Worm (Caenorhabditis elegans) whole organism, mixed stage, embryonic: ENCODE measurements around the gene atn-1.

ENCODE experiments used
- M03D4.4 ChIP-seq: sonication (generic microtip); optimal IDR thresholded peaks from 2 replicates; lab custom pipeline; 2017; ENCODE audit warnings: mild to moderate bottlenecking, missing genetic modification characterization, missing compliant biosample characterization
- bed-3 ChIP-seq: fragments of 200-800 bp; sonication (Bioruptor generic); optimal IDR thresholded peaks from 3 replicates; lab custom pipeline; 2018; ENCODE audit warnings: mild to moderate bottlenecking, missing genetic modification characterization, moderate library complexity, missing compliant biosample characterization
- blmp-1 ChIP-seq: fragments of 150-350 bp; optimal IDR thresholded peaks from 2 replicates; lab custom pipeline; 2014; ENCODE audit warnings: missing biosample characterization, missing genetic modification characterization
- ceh-43 ChIP-seq: fragments of 200-800 bp; sonication (Bioruptor generic); optimal IDR thresholded peaks from 2 replicates; lab custom pipeline; 2018; ENCODE audit warnings: mild to moderate bottlenecking, missing genetic modification characterization, moderate library complexity, missing compliant biosample characterization
- ceh-83 ChIP-seq: fragments of 200-800 bp; sonication (Bioruptor generic); optimal IDR thresholded peaks from 2 replicates; lab custom pipeline; 2018; ENCODE audit warnings: mild to moderate bottlenecking, missing genetic modification characterization, missing compliant biosample characterization
- ces-1 ChIP-seq: fragments of 150-350 bp; optimal IDR thresholded peaks from 2 replicates; lab custom pipeline; 2014; ENCODE audit warnings: missing biosample characterization, missing genetic modification reagents, missing genetic modification characterization
- cnd-1 ChIP-seq: fragments of 200-800 bp; sonication (Bioruptor generic); optimal IDR thresholded peaks from 2 replicates; lab custom pipeline; 2018; ENCODE audit warnings: mild to moderate bottlenecking, missing genetic modification characterization, missing compliant biosample characterization
- drap-1 ChIP-seq: fragments of 200-800 bp; sonication (Bioruptor generic); optimal IDR thresholded peaks from 3 replicates; lab custom pipeline; 2018; ENCODE audit warnings: mild to moderate bottlenecking, missing genetic modification characterization, missing compliant biosample characterization
- elt-1 ChIP-seq: sonication (generic microtip); optimal IDR thresholded peaks from 2 replicates; lab custom pipeline; 2017; ENCODE audit warnings: missing genetic modification characterization, mild to moderate bottlenecking, missing compliant biosample characterization, antibody characterized with exemption, moderate library complexity, borderline replicate concordance; ENCODE audit not compliant: insufficient read depth
- elt-3 ChIP-seq: fragments of 150-350 bp; optimal IDR thresholded peaks from 2 replicates; lab custom pipeline; 2014; ENCODE audit warnings: missing biosample characterization, missing genetic modification characterization
- flh-1 ChIP-seq: fragments of 200-800 bp; sonication (Bioruptor generic); optimal IDR thresholded peaks from 2 replicates; lab custom pipeline; 2018; ENCODE audit warnings: mild to moderate bottlenecking, missing genetic modification characterization, moderate library complexity, missing compliant biosample characterization
- ham-2 ChIP-seq: fragments of 200-800 bp; sonication (Bioruptor generic); optimal IDR thresholded peaks from 2 replicates; lab custom pipeline; 2018; ENCODE audit warnings: mild to moderate bottlenecking, missing genetic modification characterization, missing compliant biosample characterization
- hlh-1 ChIP-seq: fragments of 150-350 bp; optimal IDR thresholded peaks from 2 replicates; lab custom pipeline; 2014; ENCODE audit warnings: missing biosample characterization, missing genetic modification reagents, missing genetic modification characterization
- lin-13 ChIP-seq: fragments of 150-350 bp; optimal IDR thresholded peaks from 2 replicates; lab custom pipeline; 2014; ENCODE audit warnings: missing biosample characterization, missing genetic modification characterization
- lin-32 ChIP-seq: fragments of 200-800 bp; sonication (Bioruptor generic); optimal IDR thresholded peaks from 2 replicates; lab custom pipeline; 2018; ENCODE audit warnings: mild to moderate bottlenecking, missing genetic modification characterization, missing compliant biosample characterization
- lsy-2 ChIP-seq: fragments of 150-350 bp; optimal IDR thresholded peaks from 2 replicates; lab custom pipeline; 2014; ENCODE audit warnings: missing biosample characterization, missing genetic modification characterization
- mab-5 ChIP-seq: fragments of 150-350 bp; optimal IDR thresholded peaks from 2 replicates; lab custom pipeline; 2014; ENCODE audit warnings: missing biosample characterization, missing genetic modification characterization
- mep-1 ChIP-seq: fragments of 150-350 bp; optimal IDR thresholded peaks from 2 replicates; lab custom pipeline; 2017; ENCODE audit warnings: missing biosample characterization, missing genetic modification reagents, missing genetic modification characterization, inconsistent platforms
- mls-2 ChIP-seq: sonication (generic microtip); optimal IDR thresholded peaks from 2 replicates; lab custom pipeline; 2016; ENCODE audit warnings: mild to moderate bottlenecking, missing genetic modification characterization, moderate library complexity, missing compliant biosample characterization
- nhr-2 ChIP-seq: fragments of 150-350 bp; optimal IDR thresholded peaks from 2 replicates; lab custom pipeline; 2014; ENCODE audit warnings: missing biosample characterization, missing genetic modification characterization
- nhr-237 ChIP-seq: fragments of 150-350 bp; optimal IDR thresholded peaks from 2 replicates; lab custom pipeline; 2014; ENCODE audit warnings: missing biosample characterization, missing genetic modification characterization
- nhr-28 ChIP-seq: fragments of 150-350 bp; optimal IDR thresholded peaks from 2 replicates; lab custom pipeline; 2014; ENCODE audit warnings: missing biosample characterization, missing genetic modification characterization
- nhr-76 ChIP-seq: sonication (generic microtip); optimal IDR thresholded peaks from 2 replicates; lab custom pipeline; 2017; ENCODE audit warnings: missing biosample characterization, missing genetic modification characterization
- pha-4 ChIP-seq: fragments of 150-350 bp; optimal IDR thresholded peaks from 2 replicates; lab custom pipeline; 2018; ENCODE audit warnings: missing biosample characterization, missing genetic modification reagents, missing genetic modification characterization
- sem-2 ChIP-seq: fragments of 200-800 bp; sonication (Bioruptor generic); optimal IDR thresholded peaks from 2 replicates; lab custom pipeline; 2018; ENCODE audit warnings: mild to moderate bottlenecking, missing genetic modification characterization, missing compliant biosample characterization
- sptf-1 ChIP-seq: sonication (generic microtip); optimal IDR thresholded peaks from 2 replicates; lab custom pipeline; 2017; ENCODE audit warnings: mild to moderate bottlenecking, missing genetic modification characterization, moderate library complexity, missing compliant biosample characterization
- tbx-8 ChIP-seq: fragments of 200-800 bp; sonication (Bioruptor generic); optimal IDR thresholded peaks from 2 replicates; lab custom pipeline; 2018; ENCODE audit warnings: mild to moderate bottlenecking, missing genetic modification characterization, moderate library complexity, missing compliant biosample characterization
- unc-120 ChIP-seq: sonication (generic microtip); optimal IDR thresholded peaks from 2 replicates; lab custom pipeline; 2017; ENCODE audit warnings: missing genetic modification characterization, missing compliant biosample characterization; ENCODE audit not compliant: poor library complexity, severe bottlenecking
- unc-39 ChIP-seq: fragments of 150-350 bp; optimal IDR thresholded peaks from 2 replicates; lab custom pipeline; 2014; ENCODE audit warnings: missing biosample characterization, missing genetic modification characterization
- unc-62 ChIP-seq: fragments of 150-350 bp; optimal IDR thresholded peaks from 2 replicates; lab custom pipeline; 2014; ENCODE audit warnings: missing biosample characterization, missing genetic modification reagents, missing genetic modification characterization
- zip-8 ChIP-seq: fragments of 150-350 bp; optimal IDR thresholded peaks from 2 replicates; lab custom pipeline; 2014; ENCODE audit warnings: missing biosample characterization, missing genetic modification characterization
- ztf-11 ChIP-seq: fragments of 150-350 bp; optimal IDR thresholded peaks from 2 replicates; lab custom pipeline; 2014; ENCODE audit warnings: missing biosample characterization, missing genetic modification characterization

The atn-1 gene

ce11 chrV:12443754-12444153 is 34.5 kb upstream of the atn-1 start, which contains the start of gene pals-39:
Gene pals-39 (minus strand): TSS chrV:12443854.
- TF ChIP-seq nhr-76 (tag; lab: Kevin White, UChicago) = no peak
- no peak for TF ChIP-seq unc-62 (GFP tag; lab: Kevin White, UChicago)
- no peak for TF ChIP-seq elt-3 (tag; lab: Kevin White, UChicago)
- TF ChIP-seq nhr-28 (tag; lab: Kevin White, UChicago) = no peak
- no peak for TF ChIP-seq sem-2 (GFP tag; lab: Kevin White, UChicago)
- TF ChIP-seq unc-39 (tag; lab: Kevin White, UChicago) = no peak
- TF ChIP-seq mep-1 (tag; lab: Kevin White, UChicago) = no peak
- no peak for TF ChIP-seq ceh-43 (GFP tag; lab: Kevin White, UChicago)

ce11 chrV:12446895-12447294 is 31.3 kb upstream of the atn-1 start, which contains the start of the genes pals-38 and C54D10.9:
Gene pals-38 (minus strand): TSS chrV:12446995.
Gene C54D10.9 (plus strand): TSS chrV:12447153.
- TF ChIP-seq mls-2 (tag; lab: Kevin White, UChicago) (no peak), mep-1 (tag; lab: Kevin White, UChicago) (no peak), lin-32 (GFP tag; lab: Kevin White, UChicago) (no peak), cnd-1 (tag; lab: Kevin White, UChicago) (no peak), tbx-8 (no peak), nhr-2 (tag; lab: Kevin White, UChicago) (no peak), elt-1 (tag; lab: Kevin White, UChicago) (no peak), unc-39 (tag; lab: Kevin White, UChicago) (no peak), blmp-1 (tag; lab: Kevin White, UChicago) (no peak), lin-13 (no peak), flh-1 (GFP tag; lab: Kevin White, UChicago) (no peak), bed-3 (GFP tag; lab: Kevin White, UChicago) (no peak), pha-4 (tag; lab: Kevin White, UChicago) (no peak), mab-5 (tag; lab: Kevin White, UChicago) (no peak), ceh-43 (GFP tag; lab: Kevin White, UChicago) (no peak), ces-1 (GFP tag; lab: Kevin White, UChicago) (no peak), ztf-11 (tag; lab: Kevin White, UChicago) (no peak), ceh-83 (no peak)

ce11 chrV:12449902-12450301 is 28.3 kb upstream of the atn-1 start, which contains the start of gene C54D10.10:
Gene C54D10.10 (minus strand): TSS chrV:12450002.
- TF ChIP-seq nhr-237 (tag; lab: Kevin White, UChicago) (no peak), elt-1 (tag; lab: Kevin White, UChicago) (no peak), lin-13 (no peak), unc-62 (GFP tag; lab: Kevin White, UChicago) (no peak), lin-32 (GFP tag; lab: Kevin White, UChicago) (no peak), nhr-28 (tag; lab: Kevin White, UChicago) (no peak), sptf-1 (no peak), ztf-11 (tag; lab: Kevin White, UChicago) (no peak), M03D4.4 (tag; lab: Kevin White, UChicago) (no peak), sem-2 (GFP tag; lab: Kevin White, UChicago) (no peak), ces-1 (GFP tag; lab: Kevin White, UChicago) (no peak), blmp-1 (tag; lab: Kevin White, UChicago) (no peak), pha-4 (tag; lab: Kevin White, UChicago) (no peak), unc-39 (tag; lab: Kevin White, UChicago) (no peak), mep-1 (tag; lab: Kevin White, UChicago) (no peak), elt-3 (tag; lab: Kevin White, UChicago) (no peak), drap-1 (GFP tag; lab: Kevin White, UChicago) (no peak), nhr-2 (tag; lab: Kevin White, UChicago) (no peak), mab-5 (tag; lab: Kevin White, UChicago) (no peak)

- TF ChIP-seq lsy-2 (tag; lab: Kevin White, UChicago) (peak; percentile 20), mab-5 (tag; lab: Kevin White, UChicago) (no peak), ces-1 (GFP tag; lab: Kevin White, UChicago) (peak; percentile 53)
These were observed 27.8 kb upstream of the atn-1 start, which contains the start of gene F28C1.1 for ce11 chrV:12450441-12450840. Gene F28C1.1 (plus strand): TSS chrV:12450805.

ce11 chrV:12455695-12456094 is 22.5 kb upstream of the atn-1 start:
- TF ChIP-seq hlh-1 (no peak), unc-62 (GFP tag; lab: Kevin White, UChicago) (no peak), elt-3 (tag; lab: Kevin White, UChicago) (no peak), ceh-43 (GFP tag; lab: Kevin White, UChicago) (no peak), zip-8 (no peak), unc-120 (tag; lab: Kevin White, UChicago) (no peak), flh-1 (GFP tag; lab: Kevin White, UChicago) (no peak), tbx-8 (no peak), ham-2 (GFP tag; lab: Kevin White, UChicago) (no peak), sptf-1 (no peak), pha-4 (tag; lab: Kevin White, UChicago) (no peak), M03D4.4 (tag; lab: Kevin White, UChicago) (no peak), nhr-28 (tag; lab: Kevin White, UChicago) (no peak), mep-1 (tag; lab: Kevin White, UChicago) (no peak), unc-39 (tag; lab: Kevin White, UChicago) (no peak), lin-13 (no peak), ceh-83 (no peak), bed-3 (GFP tag; lab: Kevin White, UChicago) (no peak)
